Fruit fly (Drosophila melanogaster) S2 (cell line): Measurements from ENCODE around the gene sea.
A peak's percentile ranks its signal among the peaks of the same experiment; 100 is the strongest.

Experiments
- CG8478 ChIP-seq: fragments of >200 bp; optimal IDR thresholded peaks from 2 replicates; lab custom pipeline; 2018
- CTCF ChIP-seq, 2 experiments: fragments of >200 bp; optimal IDR thresholded peaks; 2 replicates each; lab custom pipeline; 2018

sea gene

DNA sequence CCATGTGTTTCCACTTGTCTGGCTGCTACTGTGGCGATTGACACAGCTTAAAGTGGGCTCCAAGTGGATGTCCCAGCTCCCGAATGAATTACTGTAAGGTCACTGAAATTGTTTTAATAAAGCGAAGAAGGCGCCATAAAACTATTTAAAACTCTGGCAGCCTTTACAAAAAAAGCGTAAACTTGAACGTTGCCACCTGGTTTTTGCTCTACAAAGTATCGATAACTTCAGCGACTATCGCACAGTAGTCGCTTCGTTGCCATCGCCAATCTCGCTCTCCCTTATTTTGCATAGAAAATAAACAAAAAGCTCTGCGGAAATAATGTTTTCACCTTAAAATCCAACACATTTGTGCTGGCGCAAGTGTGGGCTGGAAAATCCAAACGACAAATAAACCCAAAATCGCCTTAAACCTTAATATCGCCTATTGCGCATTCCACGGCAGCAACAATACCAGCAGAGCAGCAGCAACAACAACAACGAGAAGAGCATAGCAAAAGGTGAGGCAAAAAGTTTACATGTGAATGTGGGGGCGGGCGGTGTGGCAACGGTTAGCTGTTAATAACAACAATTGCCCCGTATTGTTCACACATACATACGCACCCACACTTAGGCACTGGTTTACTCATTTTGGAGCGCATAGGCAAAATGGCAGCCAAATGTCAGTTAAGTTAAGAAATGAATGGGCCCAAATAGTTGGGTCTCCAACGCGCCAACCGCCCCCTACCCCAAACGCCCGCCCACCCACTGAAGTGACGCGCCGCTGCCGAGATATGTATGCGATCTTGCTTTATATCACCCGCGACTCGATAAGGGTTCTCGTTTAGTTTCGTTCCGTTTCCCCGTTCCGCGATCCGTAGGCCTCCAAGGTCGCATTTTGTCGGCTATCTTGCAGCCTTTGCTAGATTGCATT is 14.7 kb upstream of the sea start, which contains the start of gene wkd:
Gene wkd (plus strand): TSS at position 237 of the 913 bp plus-strand sequence.
- TF ChIP-seq CTCF (optimal IDR thresholded peaks at IDR 0.05; lab: Kevin White, UChicago) (peak; percentile 4 to 47), CG8478 (lab: Kevin White, UChicago) (no peak)

dm6 chr3R:11578645-11579044 is 11.8 kb upstream of the sea start, which contains the start of the genes CG6790 and CG5342:
Gene CG6790, minus strand, starts transcription at chr3R:11578745.
Gene CG5342, plus strand, starts transcription at chr3R:11578826.
- TF ChIP-seq CG8478 (lab: Kevin White, UChicago) = no peak
- TF ChIP-seq CTCF (optimal IDR thresholded peaks at IDR 0.05; lab: Kevin White, UChicago) = no peak

DNA sequence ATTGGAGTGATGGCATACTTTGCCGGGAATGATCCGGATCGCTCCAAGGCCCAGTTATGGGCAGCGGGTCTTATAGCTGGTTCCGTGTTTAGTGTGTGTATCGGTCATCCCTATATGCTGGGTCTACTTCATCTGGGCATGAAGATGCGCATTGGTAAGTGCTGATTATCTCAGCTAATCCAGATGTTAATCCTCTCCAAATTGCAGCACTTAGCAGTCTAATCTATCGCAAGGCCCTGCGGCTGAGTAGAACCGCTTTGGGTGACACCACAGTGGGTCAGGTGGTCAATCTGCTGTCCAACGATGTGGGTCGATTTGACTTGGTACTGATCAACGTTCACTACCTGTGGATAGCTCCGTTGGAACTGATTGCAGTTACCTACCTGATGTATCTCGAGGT is 4.6 kb upstream of the sea start:
- TF ChIP-seq CTCF (optimal IDR thresholded peaks at IDR 0.05; lab: Kevin White, UChicago) (no peak), CG8478 (lab: Kevin White, UChicago) (no peak)

- TF ChIP-seq CG8478 (lab: Kevin White, UChicago) (no peak), CTCF (optimal IDR thresholded peaks at IDR 0.05; lab: Kevin White, UChicago) (no peak)
Measured at dm6 chr3R:11569993-11570392, 3.1 kb upstream of the sea start.

DNA sequence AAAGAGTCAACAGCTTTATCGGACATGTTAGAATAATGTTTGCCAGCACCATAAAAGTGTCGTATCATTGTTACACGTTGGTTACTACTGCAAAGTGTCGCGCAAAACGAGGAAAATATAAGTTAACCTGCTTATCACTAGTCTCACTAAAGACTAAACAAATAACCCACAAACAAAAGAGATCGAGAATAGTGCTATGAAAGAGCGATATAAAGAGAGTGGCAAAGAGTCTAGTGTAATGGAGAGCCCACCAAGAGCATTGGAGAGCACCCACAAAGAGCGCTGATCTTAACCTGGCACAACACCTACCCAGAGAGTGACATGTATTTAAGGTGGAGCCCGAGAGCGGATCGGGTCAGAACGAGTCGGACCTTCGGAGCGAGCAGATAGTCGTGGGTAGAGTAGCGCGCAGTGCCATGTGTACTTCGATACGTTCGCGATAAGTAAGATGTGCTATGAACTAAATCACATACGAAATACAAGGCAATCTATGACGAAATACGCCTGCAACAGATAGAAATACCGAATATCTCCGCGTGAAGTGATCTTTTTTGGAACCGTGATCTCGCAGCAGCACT is 2.1 kb upstream of the sea start, which contains the start of gene Mrp4:
Gene Mrp4 (plus strand): TSS at position 378 of the 578 bp plus-strand sequence.
- TF ChIP-seq CG8478 (lab: Kevin White, UChicago) = no peak
- TF ChIP-seq CTCF (optimal IDR thresholded peaks at IDR 0.05; lab: Kevin White, UChicago) = no peak

dm6 chr3R:11564792-11565402 is 2.0 kb downstream of the sea start:
- TF ChIP-seq CTCF (optimal IDR thresholded peaks at IDR 0.05; lab: Kevin White, UChicago) (no peak), CG8478 (lab: Kevin White, UChicago) (no peak)

DNA sequence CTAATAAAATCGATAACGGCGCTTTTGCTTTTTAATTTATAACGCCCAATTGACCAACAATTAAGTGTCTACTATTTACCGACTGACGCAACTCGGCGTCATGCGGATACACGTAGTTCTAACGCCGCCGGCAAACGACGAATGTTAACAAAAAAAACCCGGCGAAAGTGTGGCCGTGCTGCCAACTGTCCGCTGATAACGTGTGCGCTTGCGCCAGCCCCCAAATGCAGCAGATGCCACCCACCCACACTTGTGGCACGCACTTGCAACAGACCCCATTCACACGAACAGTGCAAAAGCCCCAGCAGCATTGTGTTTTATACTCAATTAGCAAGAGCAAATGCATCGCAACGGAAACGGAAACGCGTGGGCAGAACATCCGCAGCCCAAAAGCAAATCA is 3.7 kb downstream of the sea start:
- TF ChIP-seq CTCF (optimal IDR thresholded peaks at IDR 0.05; lab: Kevin White, UChicago) (no peak), CG8478 (lab: Kevin White, UChicago) (no peak)

DNA sequence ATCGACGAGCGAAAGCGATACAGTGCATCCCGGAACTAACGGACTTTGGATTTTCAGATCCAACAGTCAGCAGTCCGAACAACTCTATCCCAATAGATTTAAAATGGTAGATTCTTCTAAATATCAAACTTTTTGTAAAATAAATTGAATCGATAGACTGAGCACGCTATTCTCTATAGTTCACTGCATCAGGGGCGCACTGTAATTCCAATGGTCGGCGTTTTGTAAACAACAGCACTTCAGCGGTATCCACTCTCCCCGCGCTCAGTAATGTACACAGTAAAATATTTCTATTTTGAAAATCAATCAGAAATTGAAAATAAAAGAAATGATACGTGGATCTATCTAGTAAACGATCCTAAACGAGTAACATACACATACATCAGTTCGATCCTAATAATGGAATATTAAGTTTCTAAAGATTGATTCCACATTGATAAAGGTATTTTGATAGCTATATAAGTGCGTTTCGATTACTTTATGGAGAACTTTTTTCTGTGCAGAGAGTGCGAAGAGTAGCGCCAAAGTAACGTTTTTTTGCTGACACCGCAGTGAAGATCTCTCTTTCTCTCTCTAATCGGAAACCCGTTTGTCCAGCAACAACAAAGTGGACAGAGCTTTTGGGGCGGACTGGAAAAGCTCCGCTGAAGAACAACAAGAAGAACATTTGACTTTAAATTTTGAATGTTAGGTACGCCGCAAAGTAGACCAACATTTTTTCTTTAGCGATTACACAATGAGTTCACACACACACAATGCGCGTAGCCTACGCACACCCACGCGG is 4.3 kb downstream of the sea start:
- TF ChIP-seq CG8478 (lab: Kevin White, UChicago) (no peak), CTCF (optimal IDR thresholded peaks at IDR 0.05; lab: Kevin White, UChicago) (no peak)

DNA sequence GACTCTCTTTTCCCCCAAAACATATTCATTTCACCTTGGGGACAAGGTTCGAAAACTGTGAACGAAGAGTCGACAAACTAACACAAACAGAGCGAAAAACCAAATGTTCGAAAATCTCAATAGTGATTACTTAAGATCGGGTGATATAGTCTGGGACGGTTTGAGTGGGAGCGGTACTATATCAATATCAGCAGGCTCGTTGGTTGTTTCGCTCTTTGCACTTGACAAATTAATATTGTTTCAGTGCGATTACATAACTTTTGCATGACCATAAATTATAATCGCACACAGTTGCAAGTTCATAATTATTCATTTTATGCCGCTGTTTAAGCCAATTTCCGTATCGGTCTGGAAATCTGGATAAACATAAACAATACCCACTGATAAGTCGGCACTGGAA is 5.2 kb downstream of the sea start:
- TF ChIP-seq CTCF (optimal IDR thresholded peaks at IDR 0.05; lab: Kevin White, UChicago) = no peak
- no peak for TF ChIP-seq CG8478 (lab: Kevin White, UChicago)

dm6 chr3R:11557492-11557965 is 9.3 kb downstream of the sea start, which contains the start of gene CG10898:
Gene CG10898, plus strand, starts transcription at chr3R:11557776.
- TF ChIP-seq CTCF (optimal IDR thresholded peaks at IDR 0.05; lab: Kevin White, UChicago) (no peak), CG8478 (lab: Kevin White, UChicago) (no peak)

- no peak for TF ChIP-seq CG8478 (lab: Kevin White, UChicago)
- no peak for TF ChIP-seq CTCF (optimal IDR thresholded peaks at IDR 0.05; lab: Kevin White, UChicago)
Measured at dm6 chr3R:11554982-11555381, 11.9 kb downstream of the sea start.

dm6 chr3R:11553845-11554244 is 13.0 kb downstream of the sea start, which contains the start of gene CG14708:
Gene CG14708, plus strand, starts transcription at chr3R:11554145.
- TF ChIP-seq CG8478 (lab: Kevin White, UChicago) (no peak), CTCF (optimal IDR thresholded peaks at IDR 0.05; lab: Kevin White, UChicago) (no peak)

- no peak for TF ChIP-seq CG8478 (lab: Kevin White, UChicago)
- TF ChIP-seq CTCF (optimal IDR thresholded peaks at IDR 0.05; lab: Kevin White, UChicago) = no peak
Measured at dm6 chr3R:11551071-11551470, 15.8 kb downstream of the sea start.

- peak; percentile 72 to 79 for TF ChIP-seq CTCF (optimal IDR thresholded peaks at IDR 0.05; lab: Kevin White, UChicago)
- TF ChIP-seq CG8478 (lab: Kevin White, UChicago) = no peak
Measured at dm6 chr3R:11544150-11544549, 22.7 kb downstream of the sea start.
